Worm (Caenorhabditis elegans) whole organism, early embryonic: ENCODE measurements around the gene ent-5.

ENCODE experiments used
- B0310.2 ChIP-seq: sonication (generic microtip); optimal IDR thresholded peaks from 2 replicates; lab custom pipeline; 2016; ENCODE audit warnings: mild to moderate bottlenecking, missing genetic modification characterization, missing compliant biosample characterization
- F13C5.2 ChIP-seq: sonication (generic microtip); optimal IDR thresholded peaks from 2 replicates; lab custom pipeline; 2017; ENCODE audit warnings: mild to moderate bottlenecking, missing genetic modification characterization, inconsistent platforms, missing compliant biosample characterization
- aly-1 ChIP-seq: sonication (generic microtip); optimal IDR thresholded peaks from 2 replicates; lab custom pipeline; 2016; ENCODE audit warnings: missing genetic modification characterization, missing compliant biosample characterization
- ama-1 ChIP-seq: fragments of 150-350 bp; optimal IDR thresholded peaks from 2 replicates; lab custom pipeline; 2014
- ceh-13 ChIP-seq: fragments of 200-800 bp; sonication (Bioruptor generic); optimal IDR thresholded peaks from 2 replicates; lab custom pipeline; 2018; ENCODE audit warnings: mild to moderate bottlenecking, missing genetic modification characterization, missing compliant biosample characterization
- ceh-36 ChIP-seq: sonication (generic microtip); optimal IDR thresholded peaks from 2 replicates; lab custom pipeline; 2016; ENCODE audit warnings: missing genetic modification characterization, inconsistent platforms, missing compliant biosample characterization
- ets-7 ChIP-seq: sonication (generic microtip); optimal IDR thresholded peaks from 2 replicates; lab custom pipeline; 2016; ENCODE audit warnings: missing genotype, missing genetic modification characterization, missing compliant biosample characterization
- flt-1 ChIP-seq: fragments of 200-800 bp; sonication (Bioruptor generic); IDR thresholded peaks from 2 replicates; pipeline ENCODE4 v1.3.6; 2022; ENCODE audit warnings: missing genetic modification characterization, missing compliant biosample characterization
- hmbx-1 ChIP-seq: sonication (generic microtip); optimal IDR thresholded peaks from 2 replicates; lab custom pipeline; 2016; ENCODE audit warnings: mild to moderate bottlenecking, missing genetic modification characterization, missing compliant biosample characterization
- hmg-4 ChIP-seq: fragments of 200-800 bp; sonication (Bioruptor generic); optimal IDR thresholded peaks from 2 replicates; lab custom pipeline; 2018; ENCODE audit warnings: mild to moderate bottlenecking, missing genetic modification characterization, missing compliant biosample characterization
- hnd-1 ChIP-seq: sonication (generic microtip); optimal IDR thresholded peaks from 2 replicates; lab custom pipeline; 2016; ENCODE audit warnings: missing genetic modification characterization, missing compliant biosample characterization
- pes-1 ChIP-seq: fragments of 200-800 bp; sonication (Bioruptor generic); IDR thresholded peaks from 2 replicates; pipeline ENCODE4 v1.3.6; 2022; ENCODE audit warnings: missing genetic modification reagents, missing genetic modification characterization, missing compliant biosample characterization
- scrt-1 ChIP-seq: fragments of 200-800 bp; sonication (Bioruptor generic); IDR thresholded peaks from 2 replicates; pipeline ENCODE4 v1.3.6; 2022; ENCODE audit warnings: missing genetic modification characterization, missing compliant biosample characterization
- sea-1 ChIP-seq: fragments of 200-800 bp; sonication (Bioruptor generic); conservative IDR thresholded peaks from 2 replicates; pipeline ENCODE4 v1.3.6; 2022; ENCODE audit warnings: missing genetic modification characterization, missing compliant biosample characterization
- tbx-11 ChIP-seq: fragments of 200-800 bp; sonication (Bioruptor generic); IDR thresholded peaks from 2 replicates; pipeline ENCODE4 v1.3.6; 2022; ENCODE audit warnings: missing genetic modification characterization, missing compliant biosample characterization
- tbx-37 ChIP-seq: fragments of 200-800 bp; sonication (Bioruptor generic); conservative IDR thresholded peaks from 2 replicates; pipeline ENCODE4 v1.3.6; 2022; ENCODE audit warnings: missing genetic modification reagents, missing genetic modification characterization, missing compliant biosample characterization
- tra-4 ChIP-seq: sonication (generic microtip); optimal IDR thresholded peaks from 2 replicates; lab custom pipeline; 2017; ENCODE audit warnings: missing genetic modification characterization, missing compliant biosample characterization

The ent-5 gene

DNA sequence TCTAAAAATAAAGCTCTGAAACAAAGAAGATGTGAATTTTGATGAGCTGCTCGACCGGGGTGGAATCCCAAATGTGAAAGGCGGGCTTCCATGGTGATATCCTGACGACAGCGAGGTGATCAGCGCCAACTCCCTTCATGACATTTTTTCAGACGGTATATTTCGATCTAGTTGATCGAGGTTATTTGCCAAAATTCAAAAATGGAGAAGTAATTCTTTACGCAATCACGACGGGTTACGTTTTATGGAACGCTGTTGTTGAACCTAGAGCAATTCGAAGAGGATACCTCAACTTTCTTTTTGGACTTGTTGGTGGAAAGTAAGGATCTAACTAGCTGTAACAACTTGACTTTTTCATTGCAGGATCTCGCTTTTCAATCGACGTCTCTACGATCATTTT lies 27.7 kb upstream of the ent-5 start:
- TF ChIP-seq tbx-37 (GFP tag; lab: Robert Waterston, UW) (no peak), tbx-11 (GFP tag; lab: Robert Waterston, UW) (no peak), hnd-1 (tag; lab: Kevin White, UChicago) (no peak), scrt-1 (GFP tag; lab: Robert Waterston, UW) (no peak), aly-1 (tag; lab: Kevin White, UChicago) (no peak)

ce11 chrX:4673165-4673756 lies 24.3 kb upstream of the ent-5 start, which contains the start of gene tmem-135:
Gene tmem-135, plus strand, starts transcription at chrX:4673706.
- TF ChIP-seq hmbx-1 (tag; lab: Kevin White, UChicago) (no peak), tbx-11 (GFP tag; lab: Robert Waterston, UW) (no peak)

- TF ChIP-seq hnd-1 (tag; lab: Kevin White, UChicago) (no peak), ets-7 (tag; lab: Kevin White, UChicago) (no peak), ceh-36 (tag; lab: Kevin White, UChicago) (no peak), flt-1 (GFP tag; lab: Robert Waterston, UW) (no peak), ceh-13 (no peak), aly-1 (tag; lab: Kevin White, UChicago) (no peak), B0310.2 (tag; lab: Kevin White, UChicago) (no peak), pes-1 (GFP tag; lab: Robert Waterston, UW) (no peak), scrt-1 (GFP tag; lab: Robert Waterston, UW) (no peak), hmg-4 (GFP tag; lab: Kevin White, UChicago) (no peak), F13C5.2 (no peak), hmbx-1 (tag; lab: Kevin White, UChicago) (no peak), tbx-37 (GFP tag; lab: Robert Waterston, UW) (no peak), tra-4 (tag; lab: Kevin White, UChicago) (no peak), sea-1 (GFP tag; lab: Robert Waterston, UW) (no peak), ama-1 (lab: Kevin White, UChicago) (no peak), tbx-11 (GFP tag; lab: Robert Waterston, UW) (no peak)
Observed at ce11 chrX:4671837-4672236, 22.8 kb upstream of the ent-5 start.

DNA sequence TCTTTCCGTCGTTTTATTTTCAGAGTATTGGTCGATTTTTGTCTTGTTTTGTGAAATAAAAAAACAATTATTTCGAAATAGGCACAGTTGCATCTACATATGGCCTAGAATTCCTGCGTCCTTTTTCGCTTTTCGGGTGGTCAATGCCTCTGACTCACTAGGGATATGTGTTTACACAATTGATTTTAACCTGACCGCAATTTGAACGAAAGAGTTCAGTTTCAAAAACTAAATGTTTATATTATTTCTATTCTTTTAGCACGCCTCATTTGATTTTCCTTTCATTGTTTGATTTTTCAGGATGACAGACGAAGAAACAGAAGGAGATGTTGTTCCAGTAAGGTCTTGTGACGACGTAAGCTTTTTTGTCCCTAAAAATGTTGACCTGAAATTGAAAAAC lies 18.8 kb upstream of the ent-5 start, which contains the start of gene mfsd-12:
mfsd-12 (plus strand) TSS at position 301 of the 400 bp plus-strand sequence.
- no peak for TF ChIP-seq tbx-37 (GFP tag; lab: Robert Waterston, UW)
- no peak for TF ChIP-seq flt-1 (GFP tag; lab: Robert Waterston, UW)
- no peak for TF ChIP-seq aly-1 (tag; lab: Kevin White, UChicago)
- TF ChIP-seq tra-4 (tag; lab: Kevin White, UChicago), result no peak
- no peak for TF ChIP-seq pes-1 (GFP tag; lab: Robert Waterston, UW)
- TF ChIP-seq ets-7 (tag; lab: Kevin White, UChicago), result no peak
- no peak for TF ChIP-seq hnd-1 (tag; lab: Kevin White, UChicago)
- no peak for TF ChIP-seq sea-1 (GFP tag; lab: Robert Waterston, UW)

ce11 chrX:4664649-4665048 lies 15.7 kb upstream of the ent-5 start:
- no peak for TF ChIP-seq pes-1 (GFP tag; lab: Robert Waterston, UW)
- TF ChIP-seq B0310.2 (tag; lab: Kevin White, UChicago), result no peak
- no peak for TF ChIP-seq ets-7 (tag; lab: Kevin White, UChicago)
- TF ChIP-seq ceh-36 (tag; lab: Kevin White, UChicago), result no peak
- TF ChIP-seq scrt-1 (GFP tag; lab: Robert Waterston, UW), result no peak
- TF ChIP-seq hmg-4 (GFP tag; lab: Kevin White, UChicago), result no peak
- no peak for TF ChIP-seq F13C5.2
- no peak for TF ChIP-seq tra-4 (tag; lab: Kevin White, UChicago)
- TF ChIP-seq hnd-1 (tag; lab: Kevin White, UChicago), result no peak
- no peak for TF ChIP-seq tbx-11 (GFP tag; lab: Robert Waterston, UW)
- TF ChIP-seq flt-1 (GFP tag; lab: Robert Waterston, UW), result no peak
- TF ChIP-seq aly-1 (tag; lab: Kevin White, UChicago), result no peak
- TF ChIP-seq ama-1 (lab: Kevin White, UChicago), result no peak
- TF ChIP-seq ceh-13, result no peak
- no peak for TF ChIP-seq tbx-37 (GFP tag; lab: Robert Waterston, UW)
- TF ChIP-seq sea-1 (GFP tag; lab: Robert Waterston, UW), result no peak
- TF ChIP-seq hmbx-1 (tag; lab: Kevin White, UChicago), result no peak

DNA sequence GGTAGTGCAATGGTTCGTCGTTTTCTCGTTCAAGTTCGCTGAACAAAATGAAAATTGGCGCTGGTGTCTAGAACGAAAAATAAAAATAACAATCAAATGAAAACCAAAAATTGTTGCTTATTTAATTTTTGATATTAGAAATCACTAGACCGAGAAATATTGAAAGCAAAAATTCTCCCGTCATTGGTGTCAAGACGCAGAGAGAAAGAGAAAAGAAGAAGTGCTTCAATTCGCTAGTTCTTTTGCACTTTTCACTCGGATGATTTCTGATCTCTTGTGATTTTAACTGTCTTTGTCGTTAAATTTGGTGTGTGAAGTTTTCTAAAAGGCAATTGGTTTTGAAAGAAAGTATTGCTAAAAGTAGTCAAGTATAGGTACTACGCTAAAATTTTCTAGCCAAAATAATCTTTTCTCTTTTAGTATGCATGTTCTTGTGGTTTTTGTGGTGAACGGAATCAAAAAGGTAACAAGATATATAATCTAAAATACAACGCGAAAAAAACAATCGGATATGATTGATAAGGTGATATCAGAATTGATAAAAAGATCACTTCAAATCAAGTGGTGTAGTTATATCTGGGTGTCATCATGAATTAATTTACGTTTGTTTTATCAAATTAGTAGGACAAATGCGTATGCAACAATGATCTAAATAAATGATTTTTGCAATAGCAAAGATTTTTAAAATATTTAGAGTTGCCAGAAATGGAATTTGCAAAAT lies 14.1 kb upstream of the ent-5 start:
- TF ChIP-seq F13C5.2, result no peak
- no peak for TF ChIP-seq tbx-37 (GFP tag; lab: Robert Waterston, UW)
- no peak for TF ChIP-seq tra-4 (tag; lab: Kevin White, UChicago)
- TF ChIP-seq scrt-1 (GFP tag; lab: Robert Waterston, UW), result no peak
- no peak for TF ChIP-seq hmbx-1 (tag; lab: Kevin White, UChicago)
- TF ChIP-seq tbx-11 (GFP tag; lab: Robert Waterston, UW), result no peak
- no peak for TF ChIP-seq ama-1 (lab: Kevin White, UChicago)
- TF ChIP-seq hnd-1 (tag; lab: Kevin White, UChicago), result no peak
- no peak for TF ChIP-seq ceh-13
- TF ChIP-seq pes-1 (GFP tag; lab: Robert Waterston, UW), result no peak

DNA sequence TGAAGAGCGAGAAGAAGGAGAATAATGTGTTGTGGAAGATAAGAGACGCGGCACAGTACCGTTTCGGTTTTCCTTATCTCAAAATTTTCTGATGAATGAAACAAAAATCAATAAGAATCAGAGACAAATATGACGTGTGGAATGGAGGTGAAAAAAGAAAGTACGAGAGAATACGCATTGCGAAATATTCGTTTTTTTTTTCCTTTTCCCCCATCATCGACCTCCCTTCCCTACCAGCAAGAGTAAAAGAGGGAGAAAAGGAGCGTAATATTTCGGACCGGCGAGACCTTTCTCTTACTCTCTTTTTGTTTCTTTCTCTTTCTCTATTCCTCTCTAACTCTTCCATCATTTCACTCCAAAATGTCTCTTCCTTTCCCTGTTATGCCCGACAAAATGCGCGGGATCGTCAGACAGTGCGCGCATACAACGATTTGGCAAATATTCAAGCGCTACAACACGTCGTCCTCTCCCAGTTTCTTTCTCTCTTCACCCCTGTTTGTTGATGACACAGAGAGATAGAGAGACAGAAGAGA lies 13.4 kb upstream of the ent-5 start:
- TF ChIP-seq B0310.2 (tag; lab: Kevin White, UChicago) (no peak), tra-4 (tag; lab: Kevin White, UChicago) (no peak), hmg-4 (GFP tag; lab: Kevin White, UChicago) (no peak), ceh-13 (no peak), F13C5.2 (no peak), tbx-37 (GFP tag; lab: Robert Waterston, UW) (no peak), ama-1 (lab: Kevin White, UChicago) (no peak), scrt-1 (GFP tag; lab: Robert Waterston, UW) (no peak), pes-1 (GFP tag; lab: Robert Waterston, UW) (no peak), flt-1 (GFP tag; lab: Robert Waterston, UW) (no peak), hnd-1 (tag; lab: Kevin White, UChicago) (no peak)
